Fruit fly (Drosophila melanogaster) whole organism, embryonic: Measurements from ENCODE around the gene CG1317.

Experiments
- Atf-2 ChIP-seq: fragments of 200-800 bp; sonication (Bioruptor generic); optimal IDR thresholded peaks from 2 replicates; lab custom pipeline; 2016; ENCODE audit warnings: missing biosample characterization, missing genetic modification characterization
- Blimp-1 ChIP-seq: fragments of 200-800 bp; sonication (Bioruptor generic); optimal IDR thresholded peaks from 3 replicates; lab custom pipeline; 2018; ENCODE audit warnings: missing biosample characterization, missing genetic modification characterization, mild to moderate bottlenecking, moderate library complexity, missing genetic modification reagents
- CG10979 ChIP-seq: fragments of 200-800 bp; sonication (Bioruptor generic); optimal IDR thresholded peaks from 2 replicates; lab custom pipeline; 2018; ENCODE audit warnings: missing biosample characterization, mild to moderate bottlenecking, missing genetic modification characterization, moderate library complexity
- CG12219 ChIP-seq: fragments of 200-800 bp; sonication (Bioruptor generic); optimal IDR thresholded peaks from 3 replicates; lab custom pipeline; 2018; ENCODE audit warnings: missing biosample characterization, mild to moderate bottlenecking, missing genetic modification characterization
- CG12391 ChIP-seq: fragments of 200-800 bp; sonication (Bioruptor generic); optimal IDR thresholded peaks from 3 replicates; lab custom pipeline; 2018; ENCODE audit warnings: missing biosample characterization, mild to moderate bottlenecking, missing genetic modification characterization, moderate library complexity
- CG13894 ChIP-seq: fragments of 200-800 bp; sonication (Bioruptor generic); optimal IDR thresholded peaks from 3 replicates; lab custom pipeline; 2018; ENCODE audit warnings: missing biosample characterization, mild to moderate bottlenecking, missing genetic modification characterization, moderate library complexity
- CG14441 ChIP-seq: fragments of 200-800 bp; sonication (Bioruptor generic); IDR thresholded peaks from 2 replicates; pipeline ENCODE4 v1.3.6; 2022; ENCODE audit warnings: missing biosample characterization, missing genetic modification characterization
- CG15011 ChIP-seq: fragments of 200-800 bp; sonication (Bioruptor generic); optimal IDR thresholded peaks from 3 replicates; lab custom pipeline; 2018; ENCODE audit warnings: missing biosample characterization, mild to moderate bottlenecking, missing genetic modification characterization
- CG17186 ChIP-seq: fragments of 200-800 bp; sonication (Bioruptor generic); optimal IDR thresholded peaks from 3 replicates; lab custom pipeline; 2017; ENCODE audit warnings: missing biosample characterization, missing genetic modification reagents, missing genetic modification characterization
- CG17359 ChIP-seq: fragments of 200-800 bp; sonication (Bioruptor generic); optimal IDR thresholded peaks from 3 replicates; lab custom pipeline; 2018; ENCODE audit warnings: missing biosample characterization, mild to moderate bottlenecking, missing genetic modification characterization, moderate library complexity
- CG17385 ChIP-seq: fragments of 200-800 bp; sonication (Bioruptor generic); optimal IDR thresholded peaks from 3 replicates; lab custom pipeline; 2018; ENCODE audit warnings: missing biosample characterization, mild to moderate bottlenecking, missing genetic modification characterization
- CG30403 ChIP-seq: fragments of 200-800 bp; sonication (Bioruptor generic); optimal IDR thresholded peaks from 3 replicates; lab custom pipeline; 2016; ENCODE audit warnings: missing biosample characterization, missing genetic modification characterization
- CG3163 ChIP-seq: fragments of 200-800 bp; sonication (Bioruptor generic); optimal IDR thresholded peaks from 3 replicates; lab custom pipeline; 2016; ENCODE audit warnings: missing biosample characterization, missing genetic modification characterization
- CG32532 ChIP-seq: fragments of 200-800 bp; sonication (Bioruptor generic); IDR thresholded peaks from 2 replicates; pipeline ENCODE4 v1.3.6; 2022; ENCODE audit warnings: missing biosample characterization, missing genetic modification characterization
- CG34224 ChIP-seq: fragments of 200-800 bp; sonication (Bioruptor generic); IDR thresholded peaks from 3 replicates; pipeline ENCODE4 v1.3.6; 2022; ENCODE audit warnings: missing biosample characterization, missing genetic modification characterization; ENCODE audit not compliant: partially characterized antibody
- CG34376 ChIP-seq: fragments of 200-800 bp; sonication (Bioruptor generic); optimal IDR thresholded peaks from 2 replicates; lab custom pipeline; 2018; ENCODE audit warnings: missing biosample characterization, mild to moderate bottlenecking, missing genetic modification characterization
- CG6683 ChIP-seq: fragments of 200-800 bp; sonication (Bioruptor generic); optimal IDR thresholded peaks from 2 replicates; lab custom pipeline; 2017; ENCODE audit warnings: missing biosample characterization, mild to moderate bottlenecking, missing genetic modification characterization, missing genetic modification reagents
- CG7556 ChIP-seq: fragments of 200-800 bp; sonication (Bioruptor generic); optimal IDR thresholded peaks from 2 replicates; lab custom pipeline; 2017; ENCODE audit warnings: missing biosample characterization, mild to moderate bottlenecking, missing genetic modification characterization
- CG7928 ChIP-seq: fragments of 200-800 bp; sonication (Bioruptor generic); optimal IDR thresholded peaks from 2 replicates; lab custom pipeline; 2017; ENCODE audit warnings: missing biosample characterization, mild to moderate bottlenecking, missing genetic modification characterization
- CrebB ChIP-seq: fragments of 200-800 bp; sonication (Bioruptor generic); optimal IDR thresholded peaks from 3 replicates; lab custom pipeline; 2018; ENCODE audit warnings: missing biosample characterization, mild to moderate bottlenecking, missing genetic modification characterization
- Dad ChIP-seq: fragments of 200-800 bp; sonication (Bioruptor generic); optimal IDR thresholded peaks from 3 replicates; lab custom pipeline; 2016; ENCODE audit warnings: missing biosample characterization, missing genetic modification characterization
- Doc2 ChIP-seq: fragments of 200-800 bp; sonication (Bioruptor generic); IDR thresholded peaks from 2 replicates; pipeline ENCODE4 v1.3.6; 2022; ENCODE audit warnings: missing biosample characterization, missing genetic modification characterization
- E2f1 ChIP-seq: fragments of 200-800 bp; sonication (Bioruptor generic); IDR thresholded peaks from 2 replicates; pipeline ENCODE4 v1.3.6; 2022; ENCODE audit warnings: missing biosample characterization, missing genetic modification characterization
- Fer1 ChIP-seq: fragments of 200-800 bp; sonication (Bioruptor generic); optimal IDR thresholded peaks from 2 replicates; lab custom pipeline; 2017; ENCODE audit warnings: missing biosample characterization, mild to moderate bottlenecking, missing genetic modification characterization
- Fer3 ChIP-seq: fragments of 200-800 bp; sonication (Bioruptor generic); optimal IDR thresholded peaks from 2 replicates; lab custom pipeline; 2018; ENCODE audit warnings: missing biosample characterization, mild to moderate bottlenecking, missing genetic modification characterization, moderate library complexity
- HLH54F ChIP-seq: fragments of 200-800 bp; sonication (Bioruptor generic); optimal IDR thresholded peaks from 3 replicates; lab custom pipeline; 2016; ENCODE audit warnings: missing biosample characterization, missing genetic modification characterization
- HmgZ ChIP-seq: fragments of 200-800 bp; sonication (Bioruptor generic); optimal IDR thresholded peaks from 2 replicates; lab custom pipeline; 2018; ENCODE audit warnings: missing biosample characterization, mild to moderate bottlenecking, missing genetic modification characterization
- Hr78 ChIP-seq, 2 experiments: fragments of 200-800 bp in 1 of 2; fragments of >200 bp in 1 of 2; sonication (Bioruptor generic) in 1 of 2; optimal IDR thresholded peaks; 2 replicates each; lab custom pipeline; 2017 to 2019; ENCODE audit warnings: missing biosample characterization in 2 of 2, missing genetic modification characterization in 2 of 2, mild to moderate bottlenecking in 1 of 2, moderate library complexity in 1 of 2
- Nf-YB ChIP-seq: fragments of 200-800 bp; sonication (Bioruptor generic); optimal IDR thresholded peaks from 3 replicates; lab custom pipeline; 2019; ENCODE audit warnings: missing biosample characterization, mild to moderate bottlenecking, missing genetic modification characterization, moderate library complexity
- Rx ChIP-seq: fragments of 200-800 bp; sonication (Bioruptor generic); IDR thresholded peaks from 2 replicates; pipeline ENCODE4 v1.3.6; 2022; ENCODE audit warnings: missing biosample characterization, missing genetic modification characterization
- Stat92E ChIP-seq, 3 experiments: fragments of >200 bp in 2 of 3; fragments of 200-800 bp in 1 of 3; sonication (Bioruptor generic) in 1 of 3; optimal IDR thresholded peaks; 2 replicates each; lab custom pipeline; 2017 to 2019; ENCODE audit warnings: missing biosample characterization in 3 of 3, missing genetic modification characterization in 3 of 3, mild to moderate bottlenecking in 1 of 3, moderate library complexity in 1 of 3
- Trl ChIP-seq, 3 experiments: fragments of >200 bp in 2 of 3; fragments of 200-800 bp in 1 of 3; sonication (Bioruptor generic) in 1 of 3; optimal IDR thresholded peaks; 2 replicates in 1 of 3; 3 replicates in 2 of 3; lab custom pipeline; 2016 to 2017; ENCODE audit warnings: missing biosample characterization in 1 of 3, missing genetic modification characterization in 1 of 3
- Xrp1 ChIP-seq: fragments of 200-800 bp; sonication (Bioruptor generic); IDR thresholded peaks from 2 replicates; pipeline ENCODE4 v1.3.6; 2022; ENCODE audit warnings: missing biosample characterization, missing genetic modification characterization
- cad ChIP-seq: fragments of >200 bp; optimal IDR thresholded peaks from 2 replicates; lab custom pipeline; 2017; ENCODE audit warnings: missing biosample characterization, missing genetic modification characterization
- chinmo ChIP-seq: fragments of 200-800 bp; sonication (Bioruptor generic); IDR thresholded peaks from 4 replicates; pipeline ENCODE4 v1.3.6; 2022; ENCODE audit warnings: missing biosample characterization, missing genetic modification characterization; ENCODE audit not compliant: partially characterized antibody
- croc ChIP-seq: fragments of 200-800 bp; sonication (Bioruptor generic); conservative IDR thresholded peaks from 3 replicates; pipeline ENCODE4 v1.3.6; 2022; ENCODE audit warnings: missing biosample characterization, missing genetic modification characterization
- esg ChIP-seq: fragments of 200-800 bp; sonication (Bioruptor generic); conservative IDR thresholded peaks from 2 replicates; pipeline ENCODE4 v1.3.6; 2022; ENCODE audit warnings: missing biosample characterization, missing genetic modification characterization
- ewg ChIP-seq: fragments of 200-800 bp; sonication (Bioruptor generic); optimal IDR thresholded peaks from 3 replicates; lab custom pipeline; 2017; ENCODE audit warnings: mild to moderate bottlenecking, missing biosample characterization, missing genetic modification reagents, missing genetic modification characterization
- gce ChIP-seq: fragments of 200-800 bp; sonication (Bioruptor generic); IDR thresholded peaks from 3 replicates; pipeline ENCODE4 v1.3.6; 2022; ENCODE audit warnings: missing biosample characterization, missing genetic modification characterization
- jigr1 ChIP-seq: fragments of 200-800 bp; sonication (Bioruptor generic); IDR thresholded peaks from 3 replicates; pipeline ENCODE4 v1.3.6; 2022; ENCODE audit warnings: missing biosample characterization, missing genetic modification characterization
- maf-S ChIP-seq: fragments of 200-800 bp; sonication (Bioruptor generic); optimal IDR thresholded peaks from 2 replicates; lab custom pipeline; 2016; ENCODE audit warnings: missing biosample characterization, missing genetic modification characterization
- nerfin-1 ChIP-seq: fragments of 200-800 bp; sonication (Bioruptor generic); optimal IDR thresholded peaks from 3 replicates; lab custom pipeline; 2019; ENCODE audit warnings: missing biosample characterization, mild to moderate bottlenecking, missing genetic modification characterization, moderate library complexity
- nmo ChIP-seq: fragments of 200-800 bp; sonication (Bioruptor generic); optimal IDR thresholded peaks from 2 replicates; lab custom pipeline; 2018; ENCODE audit warnings: missing biosample characterization, mild to moderate bottlenecking, missing genetic modification characterization, moderate library complexity
- onecut ChIP-seq: fragments of 200-800 bp; sonication (Bioruptor generic); IDR thresholded peaks from 2 replicates; pipeline ENCODE4 v1.3.6; 2022; ENCODE audit warnings: missing biosample characterization, missing genetic modification characterization
- sens ChIP-seq: fragments of 200-800 bp; sonication (Bioruptor generic); peaks from one replicate; lab custom pipeline; 2016; ENCODE audit warnings: missing biosample characterization, missing genetic modification characterization
- sug ChIP-seq: fragments of 200-800 bp; optimal IDR thresholded peaks from 2 replicates; lab custom pipeline; 2019; ENCODE audit warnings: missing biosample characterization, mild to moderate bottlenecking, missing genetic modification characterization, moderate library complexity
- tio ChIP-seq: fragments of 200-800 bp; sonication (Bioruptor generic); optimal IDR thresholded peaks from 2 replicates; lab custom pipeline; 2017; ENCODE audit warnings: missing biosample characterization, missing genetic modification characterization, inconsistent platforms
- unpg ChIP-seq: fragments of 200-800 bp; sonication (Bioruptor generic); optimal IDR thresholded peaks from 3 replicates; lab custom pipeline; 2018; ENCODE audit warnings: missing biosample characterization, mild to moderate bottlenecking, missing genetic modification characterization, moderate library complexity
- wor ChIP-seq: fragments of 200-800 bp; sonication (Bioruptor generic); IDR thresholded peaks from 2 replicates; pipeline ENCODE4 v1.3.6; 2022; ENCODE audit warnings: missing biosample characterization, missing genetic modification characterization

The CG1317 gene

DNA sequence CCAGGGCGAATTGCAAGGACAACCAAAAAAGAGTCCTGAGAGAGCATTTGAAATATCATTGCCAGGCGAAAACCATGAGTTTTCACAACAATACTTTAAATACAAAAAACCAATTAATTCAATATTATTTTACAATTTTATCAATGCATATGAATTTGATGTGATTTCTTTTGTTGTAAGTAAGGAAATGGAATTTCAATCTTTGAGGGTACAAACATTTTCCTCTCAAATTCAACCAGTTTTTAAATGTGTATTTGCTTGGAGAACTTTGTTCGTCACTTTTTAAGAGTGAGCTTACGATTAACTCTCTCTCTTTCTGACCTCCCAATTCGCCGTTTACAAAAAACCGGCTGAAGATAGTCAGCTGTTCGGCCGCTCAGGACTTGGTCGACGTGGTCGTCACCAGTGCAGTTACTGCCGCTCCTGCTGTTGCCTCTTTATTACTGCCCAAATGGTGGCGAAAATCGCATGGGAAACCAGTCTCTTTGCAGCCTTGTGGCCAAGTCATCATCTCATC, 39.9 kb upstream of the CG1317 start (continued):
- TF ChIP-seq croc (GFP tag; lab: Robert Waterston, UW), result no peak
- no peak for TF ChIP-seq Nf-YB (GFP tag; lab: Kevin White, UChicago)
- no peak for TF ChIP-seq ewg (GFP tag; lab: Kevin White, UChicago)
- no peak for TF ChIP-seq tio (GFP tag; lab: Kevin White, UChicago)
- TF ChIP-seq CG17359, result peak; percentile 51
- TF ChIP-seq CG10979 (tag; lab: Kevin White, UChicago), result no peak
- peak; percentile 76 for TF ChIP-seq sens
- TF ChIP-seq CG3163 (GFP tag; lab: Kevin White, UChicago), result peak; percentile 53
- TF ChIP-seq Trl (optimal IDR thresholded peaks at IDR 0.05; lab: Kevin White, UChicago), result peak; percentile 31 to 66
- no peak for TF ChIP-seq Trl (GFP tag; optimal IDR thresholded peaks at IDR 0.05; lab: Kevin White, UChicago)
- no peak for TF ChIP-seq maf-S (GFP tag; lab: Kevin White, UChicago)
- no peak for TF ChIP-seq cad (GFP tag; lab: Kevin White, UChicago)
- TF ChIP-seq gce (GFP tag; lab: Robert Waterston, UW), result 0 out of 3 replicates have a peak, but pooled peaks have one; percentile 44
- no peak for TF ChIP-seq CrebB (tag; lab: Kevin White, UChicago)
- peak; percentile 22 for TF ChIP-seq unpg
- TF ChIP-seq CG17385 (GFP tag; lab: Kevin White, UChicago), result peak; percentile 45
- no peak for TF ChIP-seq CG7928 (GFP tag; lab: Kevin White, UChicago)
- TF ChIP-seq jigr1, result no peak
- TF ChIP-seq HLH54F (GFP tag; lab: Kevin White, UChicago), result no peak
- peak; percentile 41 for TF ChIP-seq CG12391 (tag; lab: Kevin White, UChicago)
- TF ChIP-seq Doc2 (GFP tag; lab: Robert Waterston, UW), result no peak
- TF ChIP-seq Rx (GFP tag; lab: Robert Waterston, UW), result no peak
- peak; percentile 48 for TF ChIP-seq sug
- TF ChIP-seq Atf-2 (GFP tag; lab: Kevin White, UChicago), result no peak
- 0 out of 2 replicates have a peak, but pooled peaks have one; percentile 12 for TF ChIP-seq onecut (GFP tag; lab: Robert Waterston, UW)
- peak; percentile 16; the same call in 1 of the 2 replicates for TF ChIP-seq esg (GFP tag; lab: Robert Waterston, UW)
- TF ChIP-seq Blimp-1, result peak; percentile 26
- TF ChIP-seq CG15011 (GFP tag; lab: Kevin White, UChicago), result no peak
- peak; percentile 27 for TF ChIP-seq CG30403 (GFP tag; lab: Kevin White, UChicago)
- TF ChIP-seq Stat92E (GFP tag; optimal IDR thresholded peaks at IDR 0.05; lab: Kevin White, UChicago), result no peak
- peak; percentile 18 for TF ChIP-seq Dad (GFP tag; lab: Kevin White, UChicago)
- no peak for TF ChIP-seq CG17186 (GFP tag; lab: Kevin White, UChicago)
- TF ChIP-seq Fer3, result peak; percentile 56
- TF ChIP-seq nmo, result no peak
- TF ChIP-seq CG32532 (GFP tag; lab: Robert Waterston, UW), result peak; percentile 65; the same call in 1 of the 2 replicates
- no peak for TF ChIP-seq Hr78 (GFP tag; optimal IDR thresholded peaks at IDR 0.05; lab: Kevin White, UChicago)
- peak; percentile 42 for TF ChIP-seq CG34376 (GFP tag; lab: Kevin White, UChicago)
- TF ChIP-seq CG14441, result 0 out of 2 replicates have a peak, but pooled peaks have one; percentile 35
- peak; percentile 67 for TF ChIP-seq CG7556 (GFP tag; lab: Kevin White, UChicago)
- TF ChIP-seq CG34224 (GFP tag; lab: Robert Waterston, UW), result no peak
- no peak for TF ChIP-seq chinmo
- peak; percentile 39 for TF ChIP-seq CG13894 (tag; lab: Kevin White, UChicago)
- peak; percentile 77 for TF ChIP-seq Fer1 (GFP tag; lab: Kevin White, UChicago)
- TF ChIP-seq nerfin-1 (tag; lab: Kevin White, UChicago), result no peak
- peak; percentile 24 for TF ChIP-seq HmgZ (tag; lab: Kevin White, UChicago)
- peak; percentile 36; the same call in 1 of the 2 replicates for TF ChIP-seq Xrp1
- peak; percentile 44 for TF ChIP-seq CG6683
- peak; percentile 16 for TF ChIP-seq CG12219
- 0 out of 2 replicates have a peak, but pooled peaks have one; percentile 34 for TF ChIP-seq wor (GFP tag; lab: Robert Waterston, UW)
- peak; percentile 52 for TF ChIP-seq E2f1 (GFP tag; lab: Robert Waterston, UW)
